Fruit fly (Drosophila melanogaster): Measurements from ENCODE around the gene Nf-YC.

Gene Nf-YC

dm6 chrX:6860413-6861089 lies 39.8 kb upstream of the Nf-YC start:
- TF ChIP-seq Sin3A (optimal IDR thresholded peaks at IDR 0.05): no peak
- no peak for TF ChIP-seq psq (optimal IDR thresholded peaks at IDR 0.05)
- TF ChIP-seq h (optimal IDR thresholded peaks at IDR 0.05): no peak
- TF ChIP-seq ttk (optimal IDR thresholded peaks at IDR 0.05): no peak
- TF ChIP-seq insv (optimal IDR thresholded peaks at IDR 0.05): no peak
- TF ChIP-seq Myc (optimal IDR thresholded peaks at IDR 0.05): no peak

dm6 chrX:6859756-6860412 lies 39.2 kb upstream of the Nf-YC start:
- TF ChIP-seq ttk (optimal IDR thresholded peaks at IDR 0.05): no peak
- no peak for TF ChIP-seq h (optimal IDR thresholded peaks at IDR 0.05)
- no peak for TF ChIP-seq Sin3A (optimal IDR thresholded peaks at IDR 0.05)
- TF ChIP-seq psq (optimal IDR thresholded peaks at IDR 0.05): no peak
- TF ChIP-seq Myc (optimal IDR thresholded peaks at IDR 0.05): no peak
- TF ChIP-seq insv (optimal IDR thresholded peaks at IDR 0.05): no peak

- no peak for TF ChIP-seq Sin3A (optimal IDR thresholded peaks at IDR 0.05)
- TF ChIP-seq h (optimal IDR thresholded peaks at IDR 0.05): no peak
- TF ChIP-seq ttk (optimal IDR thresholded peaks at IDR 0.05): no peak
- no peak for TF ChIP-seq insv (optimal IDR thresholded peaks at IDR 0.05)
- TF ChIP-seq Myc (optimal IDR thresholded peaks at IDR 0.05): no peak
- peak; percentile 69 for TF ChIP-seq psq (optimal IDR thresholded peaks at IDR 0.05)
Measured at dm6 chrX:6859245-6859644, 38.5 kb upstream of the Nf-YC start.

dm6 chrX:6857693-6858092 lies 37.0 kb upstream of the Nf-YC start:
- TF ChIP-seq ttk (optimal IDR thresholded peaks at IDR 0.05): no peak
- TF ChIP-seq insv (optimal IDR thresholded peaks at IDR 0.05): no peak
- no peak for TF ChIP-seq h (optimal IDR thresholded peaks at IDR 0.05)
- no peak for TF ChIP-seq Sin3A (optimal IDR thresholded peaks at IDR 0.05)
- no peak for TF ChIP-seq psq (optimal IDR thresholded peaks at IDR 0.05)
- no peak for TF ChIP-seq Myc (optimal IDR thresholded peaks at IDR 0.05)

- no peak for TF ChIP-seq ttk (optimal IDR thresholded peaks at IDR 0.05)
- TF ChIP-seq psq (optimal IDR thresholded peaks at IDR 0.05): no peak
- TF ChIP-seq h (optimal IDR thresholded peaks at IDR 0.05): no peak
- TF ChIP-seq insv (optimal IDR thresholded peaks at IDR 0.05): no peak
- no peak for TF ChIP-seq Sin3A (optimal IDR thresholded peaks at IDR 0.05)
- TF ChIP-seq Myc (optimal IDR thresholded peaks at IDR 0.05): no peak
Measured at dm6 chrX:6857269-6857668, 36.5 kb upstream of the Nf-YC start.

- TF ChIP-seq insv (optimal IDR thresholded peaks at IDR 0.05) (no peak), Myc (optimal IDR thresholded peaks at IDR 0.05) (no peak), psq (optimal IDR thresholded peaks at IDR 0.05) (peak; percentile 16), h (optimal IDR thresholded peaks at IDR 0.05) (no peak), ttk (optimal IDR thresholded peaks at IDR 0.05) (no peak), Sin3A (optimal IDR thresholded peaks at IDR 0.05) (no peak)
Measured at dm6 chrX:6856332-6856995, 35.7 kb upstream of the Nf-YC start.

dm6 chrX:6855366-6856200 lies 34.9 kb upstream of the Nf-YC start:
- no peak for TF ChIP-seq psq (optimal IDR thresholded peaks at IDR 0.05)
- TF ChIP-seq insv (optimal IDR thresholded peaks at IDR 0.05): no peak
- TF ChIP-seq Myc (optimal IDR thresholded peaks at IDR 0.05): no peak
- no peak for TF ChIP-seq ttk (optimal IDR thresholded peaks at IDR 0.05)
- no peak for TF ChIP-seq h (optimal IDR thresholded peaks at IDR 0.05)
- no peak for TF ChIP-seq Sin3A (optimal IDR thresholded peaks at IDR 0.05)

- TF ChIP-seq ttk (optimal IDR thresholded peaks at IDR 0.05) (no peak), insv (optimal IDR thresholded peaks at IDR 0.05) (no peak), Myc (optimal IDR thresholded peaks at IDR 0.05) (no peak), psq (optimal IDR thresholded peaks at IDR 0.05) (no peak)
Measured at dm6 chrX:6854563-6854962, 33.8 kb upstream of the Nf-YC start.

dm6 chrX:6853384-6853783 lies 32.7 kb upstream of the Nf-YC start:
- TF ChIP-seq ttk (optimal IDR thresholded peaks at IDR 0.05): no peak
- TF ChIP-seq insv (optimal IDR thresholded peaks at IDR 0.05): no peak
- no peak for TF ChIP-seq Sin3A (optimal IDR thresholded peaks at IDR 0.05)
- no peak for TF ChIP-seq Myc (optimal IDR thresholded peaks at IDR 0.05)
- no peak for TF ChIP-seq psq (optimal IDR thresholded peaks at IDR 0.05)
- no peak for TF ChIP-seq h (optimal IDR thresholded peaks at IDR 0.05)

dm6 chrX:6852574-6852973 lies 31.9 kb upstream of the Nf-YC start:
- TF ChIP-seq psq (optimal IDR thresholded peaks at IDR 0.05) (no peak), Myc (optimal IDR thresholded peaks at IDR 0.05) (no peak), Sin3A (optimal IDR thresholded peaks at IDR 0.05) (no peak), ttk (optimal IDR thresholded peaks at IDR 0.05) (no peak), insv (optimal IDR thresholded peaks at IDR 0.05) (no peak), h (optimal IDR thresholded peaks at IDR 0.05) (no peak)

- TF ChIP-seq ttk (optimal IDR thresholded peaks at IDR 0.05) (no peak), psq (optimal IDR thresholded peaks at IDR 0.05) (no peak), Sin3A (optimal IDR thresholded peaks at IDR 0.05) (no peak), Myc (optimal IDR thresholded peaks at IDR 0.05) (no peak), h (optimal IDR thresholded peaks at IDR 0.05) (no peak), insv (optimal IDR thresholded peaks at IDR 0.05) (no peak)
Measured at dm6 chrX:6849178-6849956, 28.6 kb upstream of the Nf-YC start, which contains the start of the genes Cht11 and CG4558. Cht11 (minus strand) TSS chrX:6849517. CG4558 (plus strand) TSS chrX:6849770.

Measured in Kc167 (cell line).